Worm (Caenorhabditis elegans) whole organism, L3 larva: ENCODE results near the gene F22F7.2.

Source experiments
- R02D3.7 ChIP-seq: fragments of 150-350 bp; optimal IDR thresholded peaks from 2 replicates; lab custom pipeline; 2014; ENCODE audit warnings: missing biosample characterization, missing genetic modification characterization
- ZK546.5 ChIP-seq: sonication (generic microtip); optimal IDR thresholded peaks from 2 replicates; lab custom pipeline; 2017; ENCODE audit warnings: missing biosample characterization, missing genetic modification characterization
- aly-2 ChIP-seq: fragments of 150-350 bp; optimal IDR thresholded peaks from 2 replicates; lab custom pipeline; 2014; ENCODE audit warnings: missing biosample characterization, missing genetic modification characterization
- ama-1 ChIP-seq: fragments of 150-350 bp; optimal IDR thresholded peaks from 2 replicates; lab custom pipeline; 2018
- ceh-16 ChIP-seq: sonication (generic microtip); optimal IDR thresholded peaks from 2 replicates; lab custom pipeline; 2017; ENCODE audit warnings: missing biosample characterization, missing genetic modification characterization
- ceh-28 ChIP-seq: fragments of 150-350 bp; optimal IDR thresholded peaks from 2 replicates; lab custom pipeline; 2014; ENCODE audit warnings: missing biosample characterization, missing genetic modification reagents, missing genetic modification characterization
- ceh-82 ChIP-seq: fragments of 150-350 bp; optimal IDR thresholded peaks from 2 replicates; lab custom pipeline; 2014; ENCODE audit warnings: missing biosample characterization, missing genetic modification characterization
- ceh-9 ChIP-seq: sonication (generic microtip); optimal IDR thresholded peaks from 2 replicates; lab custom pipeline; 2018; ENCODE audit warnings: missing biosample characterization, missing genetic modification characterization
- daf-12 ChIP-seq: fragments of 150-350 bp; optimal IDR thresholded peaks from 2 replicates; lab custom pipeline; 2014; ENCODE audit warnings: missing biosample characterization, missing genetic modification reagents, missing genetic modification characterization
- egl-27 ChIP-seq: sonication (generic microtip); optimal IDR thresholded peaks from 4 replicates; lab custom pipeline; 2017; ENCODE audit warnings: missing biosample characterization, missing genetic modification reagents, missing genetic modification characterization
- egl-5 ChIP-seq: fragments of 150-350 bp; optimal IDR thresholded peaks from 2 replicates; lab custom pipeline; 2017; ENCODE audit warnings: missing biosample characterization, missing genetic modification reagents, missing genetic modification characterization, inconsistent platforms
- elt-1 ChIP-seq: fragments of 150-350 bp; optimal IDR thresholded peaks from 2 replicates; lab custom pipeline; 2014; ENCODE audit warnings: missing biosample characterization, missing genetic modification characterization
- elt-2 ChIP-seq: sonication (generic microtip); optimal IDR thresholded peaks from 2 replicates; lab custom pipeline; 2016; ENCODE audit warnings: missing genetic modification reagents, mild to moderate bottlenecking, missing genetic modification characterization, missing compliant biosample characterization
- elt-3 ChIP-seq, 3 experiments: fragments of 150-350 bp in 1 of 3; sonication (generic microtip) in 2 of 3; optimal IDR thresholded peaks; 2 replicates in 2 of 3; 4 replicates in 1 of 3; lab custom pipeline; 2014 to 2017; ENCODE audit warnings: missing biosample characterization in 3 of 3, missing genetic modification characterization in 3 of 3
- eor-1 ChIP-seq, 2 experiments: fragments of 150-350 bp; optimal IDR thresholded peaks; 2 replicates each; lab custom pipeline; 2014 to 2018; ENCODE audit warnings: missing biosample characterization in 2 of 2, missing genetic modification characterization in 2 of 2
- fkh-10 ChIP-seq: sonication (generic microtip); optimal IDR thresholded peaks from 2 replicates; lab custom pipeline; 2017; ENCODE audit warnings: missing biosample characterization, missing genetic modification reagents, missing genetic modification characterization
- fkh-2 ChIP-seq: fragments of 150-350 bp; optimal IDR thresholded peaks from 2 replicates; lab custom pipeline; 2014; ENCODE audit warnings: missing biosample characterization, missing genetic modification reagents, missing genetic modification characterization
- fos-1 ChIP-seq: fragments of 150-350 bp; optimal IDR thresholded peaks from 2 replicates; lab custom pipeline; 2014; ENCODE audit warnings: missing biosample characterization, missing genetic modification characterization
- hmg-11 ChIP-seq: sonication (generic microtip); optimal IDR thresholded peaks from 2 replicates; lab custom pipeline; 2016; ENCODE audit warnings: missing genetic modification characterization, missing compliant biosample characterization
- jun-1 ChIP-seq: fragments of 150-350 bp; optimal IDR thresholded peaks from 2 replicates; lab custom pipeline; 2014; ENCODE audit warnings: missing biosample characterization, missing genetic modification reagents, missing genetic modification characterization
- lin-15B ChIP-seq: fragments of 150-350 bp; optimal IDR thresholded peaks from 2 replicates; lab custom pipeline; 2014; ENCODE audit warnings: missing biosample characterization, missing genetic modification characterization
- lin-39 ChIP-seq: fragments of 150-350 bp; optimal IDR thresholded peaks from 2 replicates; lab custom pipeline; 2018; ENCODE audit warnings: missing biosample characterization, missing genetic modification reagents, missing genetic modification characterization
- lsy-12 ChIP-seq: sonication (generic microtip); optimal IDR thresholded peaks from 2 replicates; lab custom pipeline; 2016; ENCODE audit warnings: mild to moderate bottlenecking, missing genetic modification characterization, missing compliant biosample characterization
- mdl-1 ChIP-seq: fragments of 150-350 bp; optimal IDR thresholded peaks from 2 replicates; lab custom pipeline; 2014; ENCODE audit warnings: missing biosample characterization, missing genetic modification characterization
- mml-1 ChIP-seq: fragments of 150-350 bp; sonication (generic microtip); optimal IDR thresholded peaks from 3 replicates; lab custom pipeline; 2014; ENCODE audit warnings: missing biosample characterization, missing genetic modification characterization
- nfya-1 ChIP-seq: sonication (generic microtip); optimal IDR thresholded peaks from 2 replicates; lab custom pipeline; 2017; ENCODE audit warnings: missing genetic modification characterization, mild to moderate bottlenecking, missing compliant biosample characterization, antibody characterized with exemption, moderate library complexity; ENCODE audit not compliant: insufficient read depth
- nhr-11 ChIP-seq: fragments of 150-350 bp; optimal IDR thresholded peaks from 2 replicates; lab custom pipeline; 2014; ENCODE audit warnings: missing biosample characterization, missing genetic modification characterization
- nhr-12 ChIP-seq: fragments of 150-350 bp; optimal IDR thresholded peaks from 2 replicates; lab custom pipeline; 2014; ENCODE audit warnings: missing biosample characterization, missing genetic modification characterization
- nhr-23 ChIP-seq: fragments of 150-350 bp; optimal IDR thresholded peaks from 2 replicates; lab custom pipeline; 2014; ENCODE audit warnings: missing biosample characterization, missing genetic modification reagents, missing genetic modification characterization
- nhr-237 ChIP-seq: fragments of 150-350 bp; optimal IDR thresholded peaks from 2 replicates; lab custom pipeline; 2014; ENCODE audit warnings: missing biosample characterization, missing genetic modification characterization
- nhr-25 ChIP-seq: sonication (generic microtip); optimal IDR thresholded peaks from 2 replicates; lab custom pipeline; 2017; ENCODE audit warnings: missing biosample characterization, missing genetic modification characterization
- nhr-28 ChIP-seq: fragments of 150-350 bp; optimal IDR thresholded peaks from 2 replicates; lab custom pipeline; 2014; ENCODE audit warnings: missing biosample characterization, missing genetic modification characterization
- nhr-43 ChIP-seq: sonication (generic microtip); optimal IDR thresholded peaks from 2 replicates; lab custom pipeline; 2016; ENCODE audit warnings: mild to moderate bottlenecking, missing genetic modification characterization, missing compliant biosample characterization; ENCODE audit not compliant: poor library complexity, severe bottlenecking
- nhr-67 ChIP-seq: fragments of 150-350 bp; optimal IDR thresholded peaks from 2 replicates; lab custom pipeline; 2014; ENCODE audit warnings: missing biosample characterization, missing genetic modification characterization
- nhr-76 ChIP-seq: fragments of 150-350 bp; sonication (generic microtip); optimal IDR thresholded peaks from 5 replicates; lab custom pipeline; 2014; ENCODE audit warnings: missing biosample characterization, missing genetic modification characterization
- nhr-77 ChIP-seq: fragments of 150-350 bp; optimal IDR thresholded peaks from 2 replicates; lab custom pipeline; 2014; ENCODE audit warnings: missing biosample characterization, missing genetic modification characterization
- pha-4 ChIP-seq: fragments of 150-350 bp; optimal IDR thresholded peaks from 2 replicates; lab custom pipeline; 2014; ENCODE audit warnings: missing biosample characterization, missing genetic modification reagents, missing genetic modification characterization
- pqm-1 ChIP-seq: fragments of 150-350 bp; optimal IDR thresholded peaks from 2 replicates; lab custom pipeline; 2017; ENCODE audit warnings: missing biosample characterization, missing genetic modification characterization, inconsistent platforms
- sea-2 ChIP-seq: fragments of 150-350 bp; sonication (generic microtip); optimal IDR thresholded peaks from 4 replicates; lab custom pipeline; 2014; ENCODE audit warnings: missing biosample characterization, missing genetic modification reagents, missing genetic modification characterization
- skn-1 ChIP-seq: fragments of 150-350 bp; optimal IDR thresholded peaks from 2 replicates; lab custom pipeline; 2014; ENCODE audit warnings: missing biosample characterization, missing genetic modification characterization
- snpc-4 ChIP-seq: fragments of 150-350 bp; optimal IDR thresholded peaks from 2 replicates; lab custom pipeline; 2014; ENCODE audit warnings: missing biosample characterization, missing genetic modification characterization
- tbx-2 ChIP-seq: sonication (generic microtip); optimal IDR thresholded peaks from 2 replicates; lab custom pipeline; 2016; ENCODE audit warnings: mild to moderate bottlenecking, missing genetic modification characterization, missing compliant biosample characterization
- unc-39 ChIP-seq: sonication (generic microtip); optimal IDR thresholded peaks from 4 replicates; lab custom pipeline; 2017; ENCODE audit warnings: missing biosample characterization, missing genetic modification characterization
- unc-62 ChIP-seq: fragments of 150-350 bp; sonication (generic microtip); optimal IDR thresholded peaks from 4 replicates; lab custom pipeline; 2014; ENCODE audit warnings: missing biosample characterization, missing genetic modification reagents, missing genetic modification characterization
- zag-1 ChIP-seq: fragments of 150-350 bp; optimal IDR thresholded peaks from 2 replicates; lab custom pipeline; 2014; ENCODE audit warnings: missing biosample characterization, missing genetic modification characterization
- ztf-11 ChIP-seq: fragments of 150-350 bp; optimal IDR thresholded peaks from 2 replicates; lab custom pipeline; 2014; ENCODE audit warnings: missing biosample characterization, missing genetic modification characterization
- ztf-4 ChIP-seq: fragments of 150-350 bp; optimal IDR thresholded peaks from 2 replicates; lab custom pipeline; 2014; ENCODE audit warnings: missing biosample characterization, missing genetic modification characterization

F22F7.2 gene

ce11 chrV:2134340-2134739 is 11.8 kb downstream of the F22F7.2 start:
- TF ChIP-seq lin-39 (tag; lab: Kevin White, UChicago) (peak; percentile 56), daf-12 (no peak), nfya-1 (tag; lab: Kevin White, UChicago) (peak; percentile 35)
- TF ChIP-seq, all 47 proteins: peak for 2

ce11 chrV:2135323-2135722 is 12.7 kb downstream of the F22F7.2 start:
- TF ChIP-seq unc-39 (tag; lab: Kevin White, UChicago) (no peak), nhr-25 (tag; lab: Kevin White, UChicago) (no peak), ZK546.5 (tag; lab: Kevin White, UChicago) (no peak), ceh-16 (no peak), tbx-2 (no peak), mml-1 (no peak), eor-1 (tag; optimal IDR thresholded peaks at IDR 0.05; lab: Kevin White, UChicago) (no peak), egl-27 (tag; lab: Kevin White, UChicago) (no peak), nhr-237 (no peak), ztf-11 (no peak), nhr-77 (tag; lab: Kevin White, UChicago) (no peak), egl-5 (tag; lab: Kevin White, UChicago) (no peak), hmg-11 (tag; lab: Kevin White, UChicago) (peak; percentile 54), nhr-23 (no peak), ztf-4 (tag; lab: Kevin White, UChicago) (no peak), nhr-43 (tag; lab: Kevin White, UChicago) (no peak), nhr-11 (tag; lab: Kevin White, UChicago) (no peak), elt-1 (tag; lab: Kevin White, UChicago) (no peak), nhr-28 (tag; lab: Kevin White, UChicago) (no peak), unc-62 (no peak), lin-15B (tag; lab: Kevin White, UChicago) (no peak), fkh-10 (GFP tag; lab: Kevin White, UChicago) (peak; percentile 27), nhr-12 (no peak), sea-2 (GFP tag; lab: Kevin White, UChicago) (no peak), R02D3.7 (no peak), zag-1 (tag; lab: Kevin White, UChicago) (no peak), fkh-2 (tag; lab: Kevin White, UChicago) (no peak), ama-1 (lab: Kevin White, UChicago) (no peak), snpc-4 (tag; lab: Kevin White, UChicago) (peak; percentile 23), ceh-9 (no peak), aly-2 (tag; lab: Kevin White, UChicago) (no peak), fos-1 (tag; lab: Kevin White, UChicago) (no peak), pqm-1 (no peak), mdl-1 (tag; lab: Kevin White, UChicago) (no peak), jun-1 (peak; percentile 86), lsy-12 (tag; lab: Kevin White, UChicago) (no peak), lin-39 (tag; lab: Kevin White, UChicago) (peak; percentile 39), nfya-1 (tag; lab: Kevin White, UChicago) (peak; percentile 52), nhr-67 (tag; lab: Kevin White, UChicago) (no peak), skn-1 (tag; lab: Kevin White, UChicago) (no peak), nhr-76 (tag; lab: Kevin White, UChicago) (no peak), ceh-28 (tag; lab: Kevin White, UChicago) (no peak), ceh-82 (tag; lab: Kevin White, UChicago) (no peak), elt-3 (tag; optimal IDR thresholded peaks at IDR 0.05; lab: Kevin White, UChicago) (no peak), daf-12 (no peak), elt-2 (tag; lab: Kevin White, UChicago) (peak; percentile 11), pha-4 (tag; lab: Kevin White, UChicago) (no peak)
